Fruit fly (Drosophila melanogaster) whole organism, embryonic: ENCODE data around the gene IM33.

ENCODE experiments used
- CG10209 ChIP-seq: fragments of 200-800 bp; sonication (Bioruptor generic); optimal IDR thresholded peaks from 3 replicates; lab custom pipeline; 2017; ENCODE audit warnings: missing biosample characterization, mild to moderate bottlenecking, missing genetic modification characterization, missing genetic modification reagents
- CG10462 ChIP-seq: fragments of 200-800 bp; sonication (Bioruptor generic); optimal IDR thresholded peaks from 2 replicates; lab custom pipeline; 2016; ENCODE audit warnings: missing biosample characterization, missing genetic modification characterization
- CG11093 ChIP-seq: fragments of 200-800 bp; sonication (Bioruptor generic); IDR thresholded peaks from 3 replicates; pipeline ENCODE4 v1.3.6; 2022; ENCODE audit warnings: missing biosample characterization, missing genetic modification characterization
- CG12071 ChIP-seq: fragments of 200-800 bp; sonication (Bioruptor generic); optimal IDR thresholded peaks from 3 replicates; lab custom pipeline; 2018; ENCODE audit warnings: missing biosample characterization, mild to moderate bottlenecking, missing genetic modification characterization
- CG17912 ChIP-seq: fragments of 200-800 bp; sonication (Bioruptor generic); optimal IDR thresholded peaks from 2 replicates; lab custom pipeline; 2018; ENCODE audit warnings: missing biosample characterization, mild to moderate bottlenecking, missing genetic modification characterization
- CG8281 ChIP-seq: fragments of 200-800 bp; sonication (Bioruptor generic); optimal IDR thresholded peaks from 2 replicates; lab custom pipeline; 2018; ENCODE audit warnings: missing biosample characterization, mild to moderate bottlenecking, missing genetic modification characterization, moderate library complexity
- D19B ChIP-seq: fragments of 200-800 bp; sonication (Bioruptor generic); optimal IDR thresholded peaks from 2 replicates; lab custom pipeline; 2017; ENCODE audit warnings: missing biosample characterization, mild to moderate bottlenecking, missing genetic modification characterization
- bigmax ChIP-seq: fragments of 200-800 bp; sonication (Bioruptor generic); optimal IDR thresholded peaks from 2 replicates; lab custom pipeline; 2018; ENCODE audit warnings: missing biosample characterization, mild to moderate bottlenecking, missing genetic modification characterization
- cad ChIP-seq: fragments of >200 bp; optimal IDR thresholded peaks from 2 replicates; lab custom pipeline; 2017; ENCODE audit warnings: missing biosample characterization, missing genetic modification characterization
- fd96Cb ChIP-seq: fragments of 200-800 bp; sonication (Bioruptor generic); optimal IDR thresholded peaks from 2 replicates; lab custom pipeline; 2018; ENCODE audit warnings: missing biosample characterization, mild to moderate bottlenecking, missing genetic modification characterization, moderate library complexity
- nerfin-2 ChIP-seq: fragments of 200-800 bp; sonication (Bioruptor generic); IDR thresholded peaks from 2 replicates; pipeline ENCODE4 v1.3.6; 2022; ENCODE audit warnings: missing biosample characterization, missing genetic modification characterization; ENCODE audit not compliant: partially characterized antibody
- sim ChIP-seq: fragments of 200-800 bp; sonication (Bioruptor generic); IDR thresholded peaks from 2 replicates; pipeline ENCODE4 v1.3.6; 2022; ENCODE audit warnings: missing biosample characterization, missing genetic modification characterization
- ttk ChIP-seq: fragments of 200-800 bp; sonication (Bioruptor generic); IDR thresholded peaks from 2 replicates; pipeline ENCODE4 v2.1.2; 2022; ENCODE audit warnings: missing biosample characterization, missing genetic modification characterization
- yki ChIP-seq: fragments of >200 bp; optimal IDR thresholded peaks from 3 replicates; lab custom pipeline; 2018

- TF ChIP-seq nerfin-2 (GFP tag; lab: Robert Waterston, UW) (no peak), CG12071 (no peak), CG10209 (GFP tag; lab: Kevin White, UChicago) (no peak), yki (lab: Kevin White, UChicago) (no peak), CG17912 (GFP tag; lab: Kevin White, UChicago) (no peak), D19B (GFP tag; lab: Kevin White, UChicago) (no peak), CG11093 (GFP tag; lab: Robert Waterston, UW) (no peak), CG10462 (GFP tag; lab: Kevin White, UChicago) (no peak), bigmax (no peak), fd96Cb (tag; lab: Kevin White, UChicago) (no peak), CG8281 (tag; lab: Kevin White, UChicago) (no peak), sim (GFP tag; lab: Robert Waterston, UW) (no peak), cad (GFP tag; lab: Kevin White, UChicago) (no peak), ttk (no peak)
Measured at dm6 chr2L:3693805-3694204, 2.7 kb downstream of the IM33 start, which contains the start of gene Acp24A4.
